Fruit fly (Drosophila melanogaster): ENCODE data around the gene CG46426.

The CG46426 gene

DNA sequence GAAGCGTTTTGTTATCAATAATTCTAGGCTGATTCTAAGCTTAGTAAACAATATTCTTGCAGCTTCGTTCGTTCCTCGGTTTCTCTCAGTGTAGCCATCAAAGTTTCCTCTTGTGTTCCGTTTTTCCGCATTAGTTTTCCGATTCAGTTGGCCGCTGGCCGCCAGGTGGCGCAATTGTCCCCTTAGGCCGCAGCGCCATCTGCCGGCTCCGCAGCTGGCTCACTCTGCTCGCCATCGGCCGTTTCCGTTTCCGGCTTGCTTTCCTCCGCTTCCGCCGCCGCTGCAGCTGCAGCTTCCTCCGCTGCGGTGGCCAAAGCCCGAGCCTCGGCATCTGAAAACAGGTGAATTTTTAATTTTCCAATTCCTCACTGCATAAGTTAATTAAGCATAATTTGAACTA lies 26.3 kb upstream of the CG46426 start (continued):
- TF ChIP-seq Hey (tag; optimal IDR thresholded peaks at IDR 0.05), result peak; percentile 88
- peak; percentile 97 for TF ChIP-seq NC2α (GFP tag; optimal IDR thresholded peaks at IDR 0.05)
- peak; percentile 90 for TF ChIP-seq crol (GFP tag; IDR thresholded peaks at IDR 0.05)
- TF ChIP-seq lmd (GFP tag; IDR thresholded peaks at IDR 0.05), result peak; percentile 78
- peak; percentile 94 for TF ChIP-seq CG15514 (GFP tag; optimal IDR thresholded peaks at IDR 0.05)
- TF ChIP-seq CG6791 (GFP tag; IDR thresholded peaks at IDR 0.05; ENCODE audit: partially characterized antibody), result peak; percentile 48; the same call in 1 of the 3 replicates
- TF ChIP-seq tx (GFP tag; optimal IDR thresholded peaks at IDR 0.05), result peak; percentile 75
- TF ChIP-seq inv (GFP tag; IDR thresholded peaks at IDR 0.05; ENCODE audit: partially characterized antibody), result 0 out of 2 replicates have a peak, but pooled peaks have one; percentile 19
- TF ChIP-seq CG10147 (GFP tag; optimal IDR thresholded peaks at IDR 0.05), result peak; percentile 73
- peak; percentile 89 for TF ChIP-seq CG15601 (tag; optimal IDR thresholded peaks at IDR 0.05)
- TF ChIP-seq Vsx1 (GFP tag; optimal IDR thresholded peaks at IDR 0.05), result peak; percentile 96
- TF ChIP-seq ssp (GFP tag; IDR thresholded peaks at IDR 0.05), result peak; percentile 68
- TF ChIP-seq CG6254 (GFP tag; optimal IDR thresholded peaks at IDR 0.05), result peak; percentile 96
- peak; percentile 99 for TF ChIP-seq CG6813 (GFP tag; optimal IDR thresholded peaks at IDR 0.05)
- peak; percentile 96 for TF ChIP-seq Neu2 (GFP tag; optimal IDR thresholded peaks at IDR 0.05; ENCODE audit: borderline replicate concordance)
- TF ChIP-seq CG1529 (GFP tag; optimal IDR thresholded peaks at IDR 0.05), result peak; percentile 96
- no peak for TF ChIP-seq tna (GFP tag; IDR thresholded peaks at IDR 0.05; ENCODE audit: partially characterized antibody)
- TF ChIP-seq zen (tag; optimal IDR thresholded peaks at IDR 0.05), result peak; percentile 94
- peak; percentile 95 for TF ChIP-seq Mad (GFP tag; optimal IDR thresholded peaks at IDR 0.05)
- TF ChIP-seq CG11398 (GFP tag; optimal IDR thresholded peaks at IDR 0.05), result peak; percentile 94
- TF ChIP-seq CoRest (tag; optimal IDR thresholded peaks at IDR 0.05), result peak; percentile 80
- TF ChIP-seq Dbx (GFP tag; IDR thresholded peaks at IDR 0.05), result peak; percentile 87
- TF ChIP-seq crc (GFP tag; optimal IDR thresholded peaks at IDR 0.05), result peak; percentile 80
- TF ChIP-seq Xbp1 (GFP tag; optimal IDR thresholded peaks at IDR 0.05), result peak; percentile 95
- TF ChIP-seq emc (GFP tag; optimal IDR thresholded peaks at IDR 0.05), result peak; percentile 92
- TF ChIP-seq Dll (GFP tag; IDR thresholded peaks at IDR 0.05; ENCODE audit: partially characterized antibody), result no peak
- TF ChIP-seq eve (GFP tag; optimal IDR thresholded peaks at IDR 0.05), result peak in 1 of 2 experiments; percentile 54
- TF ChIP-seq Aef1 (GFP tag; IDR thresholded peaks at IDR 0.05), result peak; percentile 78
- peak in 1 of 2 experiments; percentile 78 for TF ChIP-seq Eip74EF (GFP tag; optimal IDR thresholded peaks at IDR 0.05)
- TF ChIP-seq CG2678 (tag; optimal IDR thresholded peaks at IDR 0.05), result peak; percentile 81
- peak; percentile 92 for TF ChIP-seq CG8290 (GFP tag; optimal IDR thresholded peaks at IDR 0.05)
- TF ChIP-seq CG8290 (tag; optimal IDR thresholded peaks at IDR 0.05), result peak; percentile 91 to 98
- peak; percentile 96 for TF ChIP-seq nau (GFP tag; optimal IDR thresholded peaks at IDR 0.05)
- no peak for TF ChIP-seq Sin3A (optimal IDR thresholded peaks at IDR 0.05)
- 0 out of 2 replicates have a peak, but pooled peaks have one; percentile 19 for TF ChIP-seq rib (GFP tag; IDR thresholded peaks at IDR 0.05)
- peak; percentile 23 for TF ChIP-seq pros (GFP tag; optimal IDR thresholded peaks at IDR 0.05)
- peak; percentile 96 for TF ChIP-seq p53 (GFP tag; optimal IDR thresholded peaks at IDR 0.05)
- no peak for TF ChIP-seq hbn (GFP tag; IDR thresholded peaks at IDR 0.05; ENCODE audit: partially characterized antibody)
- TF ChIP-seq CG10654 (GFP tag; optimal IDR thresholded peaks at IDR 0.05), result peak; percentile 96
- peak; percentile 92 for TF ChIP-seq Hsf (GFP tag; optimal IDR thresholded peaks at IDR 0.05)
- TF ChIP-seq CG16813 (GFP tag; IDR thresholded peaks at IDR 0.05; ENCODE audit: partially characterized antibody), result peak; percentile 50; the same call in 2 of the 3 replicates
- TF ChIP-seq insv (GFP tag; optimal IDR thresholded peaks at IDR 0.05), result peak in 1 of 2 experiments; percentile 83
- no peak; the same call in 1 of the 2 replicates for TF ChIP-seq Bgb (GFP tag; IDR thresholded peaks at IDR 0.05; ENCODE audit: partially characterized antibody)
- TF ChIP-seq Dip2 (GFP tag; IDR thresholded peaks at IDR 0.05), result no peak
- no peak for TF ChIP-seq bbx (GFP tag; IDR thresholded peaks at IDR 0.05; ENCODE audit: partially characterized antibody)
- TF ChIP-seq shn (GFP tag; optimal IDR thresholded peaks at IDR 0.05), result peak; percentile 94
- peak; percentile 87 for TF ChIP-seq Usf (GFP tag; optimal IDR thresholded peaks at IDR 0.05)
- TF ChIP-seq phol (tag; optimal IDR thresholded peaks at IDR 0.05), result peak; percentile 94
- TF ChIP-seq CG18619 (GFP tag; optimal IDR thresholded peaks at IDR 0.05), result peak; percentile 96
